Worm (Caenorhabditis elegans) whole organism, late embryonic: ENCODE data around the gene F28C10.3.

Experiments used
- C08G9.2 ChIP-seq: sonication (generic microtip); optimal IDR thresholded peaks from 2 replicates; lab custom pipeline; 2016; ENCODE audit warnings: mild to moderate bottlenecking, missing genetic modification characterization, moderate library complexity, missing compliant biosample characterization
- C38D4.7 ChIP-seq: fragments of 200-800 bp; sonication (Bioruptor generic); optimal IDR thresholded peaks from 2 replicates; lab custom pipeline; 2018; ENCODE audit warnings: mild to moderate bottlenecking, missing genetic modification characterization, moderate library complexity, missing compliant biosample characterization
- F13H6.1 ChIP-seq: sonication (generic microtip); optimal IDR thresholded peaks from 2 replicates; lab custom pipeline; 2016; ENCODE audit warnings: missing genetic modification characterization, missing compliant biosample characterization
- K09A11.1 ChIP-seq: sonication (generic microtip); optimal IDR thresholded peaks from 2 replicates; lab custom pipeline; 2017; ENCODE audit warnings: antibody characterized with exemption, mild to moderate bottlenecking, missing genetic modification characterization, missing compliant biosample characterization; ENCODE audit not compliant: insufficient read depth
- T23F11.4 ChIP-seq: fragments of 200-800 bp; sonication (Bioruptor generic); optimal IDR thresholded peaks from 2 replicates; lab custom pipeline; 2018; ENCODE audit warnings: mild to moderate bottlenecking, missing genetic modification characterization, missing compliant biosample characterization
- Y22D7AL.16 ChIP-seq: sonication (generic microtip); optimal IDR thresholded peaks from 2 replicates; lab custom pipeline; 2016; ENCODE audit warnings: missing genetic modification characterization, missing compliant biosample characterization
- ahr-1 ChIP-seq: sonication (generic microtip); optimal IDR thresholded peaks from 2 replicates; lab custom pipeline; 2016; ENCODE audit warnings: missing genetic modification characterization, missing compliant biosample characterization
- ama-1 ChIP-seq: fragments of 150-350 bp; optimal IDR thresholded peaks from 2 replicates; lab custom pipeline; 2014
- ceh-18 ChIP-seq: sonication (generic microtip); optimal IDR thresholded peaks from 2 replicates; lab custom pipeline; 2016; ENCODE audit warnings: missing genetic modification characterization, missing compliant biosample characterization
- ceh-19 ChIP-seq: fragments of 200-800 bp; sonication (Bioruptor generic); optimal IDR thresholded peaks from 2 replicates; lab custom pipeline; 2018; ENCODE audit warnings: mild to moderate bottlenecking, missing genetic modification characterization, missing compliant biosample characterization
- ceh-22 ChIP-seq: sonication (generic microtip); optimal IDR thresholded peaks from 2 replicates; lab custom pipeline; 2017; ENCODE audit warnings: missing biosample characterization, missing genetic modification characterization
- ceh-34 ChIP-seq: sonication (generic microtip); optimal IDR thresholded peaks from 2 replicates; lab custom pipeline; 2016; ENCODE audit warnings: mild to moderate bottlenecking, missing genetic modification characterization, missing compliant biosample characterization
- ceh-45 ChIP-seq: fragments of 200-800 bp; sonication (Bioruptor generic); IDR thresholded peaks from 2 replicates; pipeline ENCODE4 v1.3.6; 2022; ENCODE audit warnings: missing genetic modification reagents, missing genetic modification characterization, missing compliant biosample characterization
- che-1 ChIP-seq: sonication (generic microtip); optimal IDR thresholded peaks from 2 replicates; lab custom pipeline; 2016; ENCODE audit warnings: mild to moderate bottlenecking, missing genetic modification characterization, missing compliant biosample characterization
- dmd-4 ChIP-seq: sonication (generic microtip); optimal IDR thresholded peaks from 2 replicates; lab custom pipeline; 2016; ENCODE audit warnings: borderline replicate concordance, missing genetic modification characterization, missing compliant biosample characterization
- elt-2 ChIP-seq: sonication (generic microtip); optimal IDR thresholded peaks from 2 replicates; lab custom pipeline; 2016; ENCODE audit warnings: missing genetic modification reagents, missing genetic modification characterization, missing compliant biosample characterization
- ets-4 ChIP-seq: sonication (generic microtip); optimal IDR thresholded peaks from 2 replicates; lab custom pipeline; 2016; ENCODE audit warnings: missing genetic modification characterization, missing compliant biosample characterization
- hlh-30 ChIP-seq: sonication (generic microtip); optimal IDR thresholded peaks from 2 replicates; lab custom pipeline; 2017; ENCODE audit warnings: antibody characterized with exemption, missing genetic modification characterization, missing compliant biosample characterization; ENCODE audit not compliant: insufficient read depth
- hlh-6 ChIP-seq: sonication (generic microtip); optimal IDR thresholded peaks from 2 replicates; lab custom pipeline; 2016; ENCODE audit warnings: missing genotype, missing genetic modification characterization, missing compliant biosample characterization
- lin-11 ChIP-seq: fragments of 200-800 bp; sonication (Bioruptor generic); optimal IDR thresholded peaks from 2 replicates; lab custom pipeline; 2018; ENCODE audit warnings: mild to moderate bottlenecking, missing genetic modification characterization, missing compliant biosample characterization
- mec-3 ChIP-seq: sonication (generic microtip); optimal IDR thresholded peaks from 2 replicates; lab custom pipeline; 2016; ENCODE audit warnings: borderline replicate concordance, missing genetic modification characterization, missing compliant biosample characterization
- nfya-1 ChIP-seq: sonication (generic microtip); optimal IDR thresholded peaks from 2 replicates; lab custom pipeline; 2017; ENCODE audit warnings: missing genetic modification characterization, mild to moderate bottlenecking, missing compliant biosample characterization, antibody characterized with exemption, moderate library complexity
- nhr-11 ChIP-seq: fragments of 150-350 bp; optimal IDR thresholded peaks from 2 replicates; lab custom pipeline; 2014; ENCODE audit warnings: missing biosample characterization, missing genetic modification characterization
- npax-4 ChIP-seq: sonication (generic microtip); optimal IDR thresholded peaks from 2 replicates; lab custom pipeline; 2016; ENCODE audit warnings: missing genetic modification characterization, missing compliant biosample characterization
- pag-3 ChIP-seq: sonication (generic microtip); optimal IDR thresholded peaks from 2 replicates; lab custom pipeline; 2016; ENCODE audit warnings: missing compliant biosample characterization, missing genetic modification characterization, borderline replicate concordance
- pat-9 ChIP-seq: fragments of 200-800 bp; sonication (Bioruptor generic); optimal IDR thresholded peaks from 2 replicates; lab custom pipeline; 2018; ENCODE audit warnings: mild to moderate bottlenecking, missing genetic modification characterization, moderate library complexity, missing compliant biosample characterization
- pha-4 ChIP-seq: fragments of 150-350 bp; optimal IDR thresholded peaks from 2 replicates; lab custom pipeline; 2018; ENCODE audit warnings: missing biosample characterization, missing genetic modification reagents, missing genetic modification characterization
- pros-1 ChIP-seq: fragments of 150-350 bp; optimal IDR thresholded peaks from 2 replicates; lab custom pipeline; 2014; ENCODE audit warnings: missing biosample characterization, missing genetic modification reagents, missing genetic modification characterization
- ref-2 ChIP-seq: sonication (generic microtip); optimal IDR thresholded peaks from 2 replicates; lab custom pipeline; 2016; ENCODE audit warnings: missing genetic modification characterization, missing compliant biosample characterization
- sox-2 ChIP-seq: fragments of 200-800 bp; sonication (Bioruptor generic); IDR thresholded peaks from 2 replicates; pipeline ENCODE4 v1.3.6; 2022; ENCODE audit warnings: missing genetic modification reagents, missing genetic modification characterization, missing compliant biosample characterization
- syd-9 ChIP-seq: sonication (generic microtip); optimal IDR thresholded peaks from 2 replicates; lab custom pipeline; 2016; ENCODE audit warnings: mild to moderate bottlenecking, missing genetic modification characterization, moderate library complexity, missing compliant biosample characterization
- tbx-7 ChIP-seq: sonication (generic microtip); optimal IDR thresholded peaks from 2 replicates; lab custom pipeline; 2016; ENCODE audit warnings: missing genotype, missing genetic modification characterization, missing compliant biosample characterization
- unc-3 ChIP-seq, 2 experiments: fragments of 200-800 bp in 1 of 2; sonication (Bioruptor generic) in 1 of 2; sonication (generic microtip) in 1 of 2; conservative IDR thresholded peaks in 1 of 2; optimal IDR thresholded peaks in 1 of 2; 2 replicates each; pipeline versions ENCODE4 v1.3.6 to Lab custom; 2016 to 2022; ENCODE audit warnings: missing compliant biosample characterization in 2 of 2, missing genetic modification characterization in 2 of 2, missing genetic modification reagents in 1 of 2
- unc-42 ChIP-seq: sonication (generic microtip); optimal IDR thresholded peaks from 2 replicates; lab custom pipeline; 2016; ENCODE audit warnings: missing genotype, missing genetic modification characterization, missing compliant biosample characterization
- unc-55 ChIP-seq: sonication (generic microtip); optimal IDR thresholded peaks from 2 replicates; lab custom pipeline; 2017; ENCODE audit warnings: missing biosample characterization, missing genetic modification reagents, missing genetic modification characterization
- unc-86 ChIP-seq: sonication (generic microtip); optimal IDR thresholded peaks from 2 replicates; lab custom pipeline; 2016; ENCODE audit warnings: missing genetic modification characterization, missing compliant biosample characterization
- zip-5 ChIP-seq: sonication (generic microtip); optimal IDR thresholded peaks from 2 replicates; lab custom pipeline; 2016; ENCODE audit warnings: missing genetic modification characterization, missing compliant biosample characterization

Gene F28C10.3

DNA sequence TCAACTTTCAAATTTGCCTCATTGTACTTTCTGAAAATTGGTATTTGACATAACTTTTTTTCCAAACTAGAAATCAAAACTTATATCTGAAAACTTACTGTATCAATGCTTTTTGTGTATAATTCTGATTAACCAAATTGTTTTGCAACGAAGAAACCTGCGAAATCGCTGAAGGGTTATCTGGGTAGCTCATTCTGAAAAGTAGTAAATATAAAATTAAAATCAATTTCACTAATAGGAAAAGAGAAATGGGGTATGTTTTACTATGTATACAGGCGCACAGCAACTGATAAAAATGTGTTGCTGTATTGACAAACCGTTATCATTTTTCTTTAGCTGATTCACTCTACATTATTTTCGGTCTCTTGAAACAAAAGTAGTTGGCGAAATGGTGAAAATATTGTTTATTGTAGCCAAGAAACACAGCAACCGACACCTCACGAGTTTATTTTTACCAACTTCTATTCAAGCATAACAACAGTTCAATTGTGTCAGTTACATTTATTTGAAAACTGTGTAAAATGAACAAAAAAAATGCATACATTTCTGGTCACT, 15.6 kb upstream of the F28C10.3 start, which contains the start of gene F57C12.2:
Gene F57C12.2 (minus strand): TSS at position 218 of the 555 bp plus-strand sequence.
- no peak for TF ChIP-seq unc-55 (GFP tag; lab: Kevin White, UChicago)
- no peak for TF ChIP-seq nfya-1 (tag; lab: Kevin White, UChicago)
- no peak for TF ChIP-seq ceh-45 (GFP tag; lab: Robert Waterston, UW)
- no peak for TF ChIP-seq che-1 (tag; lab: Kevin White, UChicago)
- no peak for TF ChIP-seq C38D4.7 (GFP tag; lab: Kevin White, UChicago)
- TF ChIP-seq syd-9: no peak

DNA sequence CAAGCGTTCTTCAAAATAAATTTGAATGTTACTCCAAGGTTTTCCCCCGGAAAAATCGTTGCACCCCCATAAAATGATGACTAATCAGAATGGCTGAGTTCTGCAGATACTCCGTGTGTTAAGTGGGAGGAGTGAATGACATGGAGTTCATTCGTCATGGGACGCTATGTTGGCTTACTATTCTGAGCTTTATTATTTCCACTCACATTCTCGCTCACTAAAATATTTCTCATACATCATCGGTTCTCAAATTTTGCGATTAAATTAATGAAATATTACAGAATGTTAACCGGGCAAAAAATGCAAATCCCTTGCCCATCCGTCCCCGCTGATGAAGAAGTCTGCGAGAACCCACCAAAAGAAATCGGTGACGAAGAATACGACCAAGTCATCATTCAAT, 7.2 kb upstream of the F28C10.3 start, which contains the start of gene F28C10.1:
Gene F28C10.1 (plus strand): TSS at position 301 of the 400 bp plus-strand sequence.
- TF ChIP-seq ceh-34 (tag; lab: Kevin White, UChicago) (no peak), npax-4 (tag; lab: Kevin White, UChicago) (no peak), ets-4 (tag; lab: Kevin White, UChicago) (no peak), Y22D7AL.16 (tag; lab: Kevin White, UChicago) (no peak), T23F11.4 (no peak), dmd-4 (tag; lab: Kevin White, UChicago) (no peak), nhr-11 (tag; lab: Kevin White, UChicago) (no peak), pag-3 (no peak), pha-4 (tag; lab: Kevin White, UChicago) (no peak), ceh-22 (tag; lab: Kevin White, UChicago) (no peak), mec-3 (no peak), che-1 (tag; lab: Kevin White, UChicago) (no peak), ceh-18 (tag; lab: Kevin White, UChicago) (no peak), C38D4.7 (GFP tag; lab: Kevin White, UChicago) (no peak), F13H6.1 (tag; lab: Kevin White, UChicago) (no peak), hlh-6 (tag; lab: Kevin White, UChicago) (no peak), unc-42 (tag; lab: Kevin White, UChicago) (no peak), tbx-7 (tag; lab: Kevin White, UChicago) (no peak), ama-1 (lab: Kevin White, UChicago) (no peak)

DNA sequence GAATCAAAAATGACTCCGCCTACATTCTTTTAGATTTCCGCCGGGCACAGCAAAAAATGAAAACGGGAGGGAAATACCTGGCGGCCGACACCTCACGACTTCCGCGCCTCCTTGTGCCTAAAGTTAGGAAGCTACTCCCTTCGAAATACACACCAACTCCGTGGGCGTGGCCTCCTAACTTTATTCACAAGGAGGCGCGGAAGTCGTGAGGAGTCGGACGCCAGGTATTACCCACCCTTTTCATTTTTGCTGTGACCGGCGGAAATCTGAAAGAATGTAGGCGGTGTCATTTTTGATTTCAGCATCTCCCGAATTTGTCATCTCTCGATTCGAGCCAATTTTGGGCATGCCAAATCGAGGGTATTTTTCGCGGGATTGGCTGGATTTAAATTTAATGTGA, 2.5 kb upstream of the F28C10.3 start:
- no peak for TF ChIP-seq pat-9 (tag; lab: Kevin White, UChicago)
- no peak for TF ChIP-seq K09A11.1
- no peak for TF ChIP-seq ahr-1 (tag; lab: Kevin White, UChicago)
- TF ChIP-seq unc-86 (tag; lab: Kevin White, UChicago): no peak
- TF ChIP-seq C08G9.2 (tag; lab: Kevin White, UChicago): no peak
- no peak for TF ChIP-seq unc-3 (GFP tag; conservative IDR thresholded peaks at IDR 0.05; lab: Robert Waterston, UW)
- TF ChIP-seq unc-3 (tag; optimal IDR thresholded peaks at IDR 0.05; lab: Kevin White, UChicago): no peak
- TF ChIP-seq pros-1: no peak
- TF ChIP-seq elt-2 (tag; lab: Kevin White, UChicago): no peak
- TF ChIP-seq ceh-19 (GFP tag; lab: Kevin White, UChicago): no peak
- no peak for TF ChIP-seq hlh-6 (tag; lab: Kevin White, UChicago)
- no peak for TF ChIP-seq hlh-30 (tag; lab: Kevin White, UChicago)
- TF ChIP-seq che-1 (tag; lab: Kevin White, UChicago): no peak
- no peak for TF ChIP-seq zip-5 (tag; lab: Kevin White, UChicago)
- TF ChIP-seq sox-2 (GFP tag; lab: Robert Waterston, UW): no peak
- TF ChIP-seq ref-2 (tag; lab: Kevin White, UChicago): no peak
- no peak for TF ChIP-seq lin-11 (tag; lab: Kevin White, UChicago)
- no peak for TF ChIP-seq unc-42 (tag; lab: Kevin White, UChicago)
- TF ChIP-seq, all 69 proteins: peak for 0
